Worm (Caenorhabditis elegans): Measurements from ENCODE around the gene F02C12.3.

- no peak for TF ChIP-seq hmg-4 (GFP tag; optimal IDR thresholded peaks at IDR 0.05)
- no peak for TF ChIP-seq ama-1 (optimal IDR thresholded peaks at IDR 0.05)
- no peak for TF ChIP-seq ceh-13 (GFP tag; optimal IDR thresholded peaks at IDR 0.05)
- TF ChIP-seq tra-4 (tag; optimal IDR thresholded peaks at IDR 0.05), result no peak
- no peak for TF ChIP-seq pes-1 (GFP tag; IDR thresholded peaks at IDR 0.05)
- TF ChIP-seq hmbx-1 (tag; optimal IDR thresholded peaks at IDR 0.05), result no peak
- TF ChIP-seq hnd-1 (tag; optimal IDR thresholded peaks at IDR 0.05), result no peak
Measured at ce11 chrX:13352164-13352563, 44.6 kb upstream of the F02C12.3 start.
